Fruit fly (Drosophila melanogaster) whole organism, prepupa: ENCODE results near the gene meso18E.

ENCODE experiments used
- CG10669 ChIP-seq: fragments of 200-800 bp; sonication (Bioruptor generic); optimal IDR thresholded peaks from 3 replicates; lab custom pipeline; 2018; ENCODE audit warnings: missing biosample characterization, mild to moderate bottlenecking, missing genetic modification characterization, moderate library complexity
- CG11762 ChIP-seq: fragments of 200-800 bp; sonication (Bioruptor generic); optimal IDR thresholded peaks from 3 replicates; lab custom pipeline; 2016; ENCODE audit warnings: missing biosample characterization, missing genetic modification characterization; ENCODE audit not compliant: insufficient read depth
- CG15336 ChIP-seq: fragments of 200-800 bp; sonication (Bioruptor generic); IDR thresholded peaks from 2 replicates; pipeline ENCODE4 v1.3.6; 2022; ENCODE audit warnings: missing biosample characterization, missing genetic modification characterization
- CG1621 ChIP-seq: fragments of 200-800 bp; sonication (Bioruptor generic); optimal IDR thresholded peaks from 3 replicates; lab custom pipeline; 2018; ENCODE audit warnings: missing biosample characterization, mild to moderate bottlenecking, missing genetic modification characterization
- CG3032 ChIP-seq: fragments of 200-800 bp; optimal IDR thresholded peaks from 2 replicates; lab custom pipeline; 2019; ENCODE audit warnings: missing biosample characterization, mild to moderate bottlenecking, missing genetic modification characterization, moderate library complexity
- CG32006 ChIP-seq: fragments of 200-800 bp; sonication (Bioruptor generic); optimal IDR thresholded peaks from 3 replicates; lab custom pipeline; 2017; ENCODE audit warnings: missing biosample characterization, mild to moderate bottlenecking, missing genetic modification characterization
- CG34406 ChIP-seq: fragments of 200-800 bp; sonication (Bioruptor generic); optimal IDR thresholded peaks from 3 replicates; lab custom pipeline; 2016; ENCODE audit warnings: missing biosample characterization, missing genetic modification characterization
- CG3919 ChIP-seq: fragments of 200-800 bp; sonication (Bioruptor generic); optimal IDR thresholded peaks from 3 replicates; lab custom pipeline; 2016; ENCODE audit warnings: missing biosample characterization, missing genetic modification characterization
- CG6163 ChIP-seq: fragments of 200-800 bp; sonication (Bioruptor generic); IDR thresholded peaks from 3 replicates; pipeline ENCODE4 v1.3.6; 2022; ENCODE audit warnings: missing biosample characterization, missing genetic modification characterization
- CG6808 ChIP-seq: fragments of 200-800 bp; sonication (Bioruptor generic); optimal IDR thresholded peaks from 3 replicates; lab custom pipeline; 2017; ENCODE audit warnings: missing biosample characterization, missing genetic modification characterization, mild to moderate bottlenecking, moderate library complexity, missing genetic modification reagents
- CG6854 ChIP-seq: fragments of 200-800 bp; sonication (Bioruptor generic); optimal IDR thresholded peaks from 2 replicates; lab custom pipeline; 2017; ENCODE audit warnings: missing biosample characterization, mild to moderate bottlenecking, missing genetic modification characterization
- CG8119 ChIP-seq: fragments of 200-800 bp; sonication (Bioruptor generic); IDR thresholded peaks from 3 replicates; pipeline ENCODE4 v1.3.6; 2022; ENCODE audit warnings: missing biosample characterization, missing genetic modification characterization
- CG8632 ChIP-seq: fragments of 200-800 bp; sonication (Bioruptor generic); optimal IDR thresholded peaks from 3 replicates; lab custom pipeline; 2016; ENCODE audit warnings: missing biosample characterization, missing genetic modification characterization
- CG9139 ChIP-seq: fragments of 200-800 bp; sonication (Bioruptor generic); optimal IDR thresholded peaks from 3 replicates; lab custom pipeline; 2017; ENCODE audit warnings: missing biosample characterization, mild to moderate bottlenecking, missing genetic modification characterization
- Eip78C ChIP-seq: fragments of 200-800 bp; sonication (Bioruptor generic); peaks from one replicate; lab custom pipeline; 2016; ENCODE audit warnings: missing biosample characterization, missing genetic modification characterization
- Ets21C ChIP-seq: fragments of 200-800 bp; sonication (Bioruptor generic); optimal IDR thresholded peaks from 3 replicates; lab custom pipeline; 2016; ENCODE audit warnings: missing biosample characterization, missing genetic modification characterization
- Ets96B ChIP-seq: fragments of 200-800 bp; optimal IDR thresholded peaks from 2 replicates; lab custom pipeline; 2019; ENCODE audit warnings: missing biosample characterization, mild to moderate bottlenecking, missing genetic modification characterization, moderate library complexity
- Hr38 ChIP-seq: sonication (Bioruptor generic); optimal IDR thresholded peaks from 2 replicates; lab custom pipeline; 2016; ENCODE audit warnings: missing biosample characterization, missing genetic modification characterization
- Lpt ChIP-seq: fragments of 200-800 bp; sonication (Bioruptor generic); optimal IDR thresholded peaks from 3 replicates; lab custom pipeline; 2016; ENCODE audit warnings: missing biosample characterization, missing genetic modification characterization
- Sox102F ChIP-seq: fragments of 200-800 bp; sonication (Bioruptor generic); optimal IDR thresholded peaks from 2 replicates; lab custom pipeline; 2016; ENCODE audit warnings: missing biosample characterization, mild to moderate bottlenecking, missing genetic modification characterization
- achi ChIP-seq: fragments of 200-800 bp; sonication (Bioruptor generic); optimal IDR thresholded peaks from 3 replicates; lab custom pipeline; 2016; ENCODE audit warnings: missing biosample characterization, missing genetic modification characterization
- dac ChIP-seq: fragments of 200-800 bp; sonication (Bioruptor generic); optimal IDR thresholded peaks from 2 replicates; lab custom pipeline; 2017; ENCODE audit warnings: missing biosample characterization, mild to moderate bottlenecking, missing genetic modification characterization
- dsx ChIP-seq: fragments of 200-800 bp; optimal IDR thresholded peaks from 3 replicates; lab custom pipeline; 2019; ENCODE audit warnings: missing biosample characterization, mild to moderate bottlenecking, missing genetic modification characterization, moderate library complexity; ENCODE audit not compliant: poor library complexity, severe bottlenecking
- eg ChIP-seq: fragments of 200-800 bp; sonication (Bioruptor generic); IDR thresholded peaks from 3 replicates; pipeline ENCODE4 v1.3.6; 2022; ENCODE audit warnings: missing biosample characterization, missing genetic modification characterization
- esn ChIP-seq: fragments of 200-800 bp; sonication (Bioruptor generic); optimal IDR thresholded peaks from 2 replicates; lab custom pipeline; 2016; ENCODE audit warnings: missing biosample characterization, mild to moderate bottlenecking, missing genetic modification characterization, moderate library complexity
- fd85E ChIP-seq: fragments of 200-800 bp; sonication (Bioruptor generic); optimal IDR thresholded peaks from 3 replicates; lab custom pipeline; 2016; ENCODE audit warnings: missing biosample characterization, missing genetic modification characterization
- fkh ChIP-seq: fragments of 200-800 bp; sonication (Bioruptor generic); optimal IDR thresholded peaks from 3 replicates; lab custom pipeline; 2017; ENCODE audit warnings: missing biosample characterization, mild to moderate bottlenecking, missing genetic modification characterization, moderate library complexity
- pdm3 ChIP-seq: fragments of 200-800 bp; sonication (Bioruptor generic); optimal IDR thresholded peaks from 3 replicates; lab custom pipeline; 2016; ENCODE audit warnings: missing biosample characterization, missing genetic modification characterization
- salr ChIP-seq, 2 experiments: fragments of 200-800 bp; sonication (Bioruptor generic); optimal IDR thresholded peaks; 3 replicates each; lab custom pipeline; 2016 to 2018; ENCODE audit warnings: missing biosample characterization in 2 of 2, missing genetic modification characterization in 2 of 2, mild to moderate bottlenecking in 1 of 2
- svp ChIP-seq: fragments of 200-800 bp; sonication (Bioruptor generic); peaks from one replicate; lab custom pipeline; 2016; ENCODE audit warnings: missing biosample characterization, missing genetic modification characterization
- topi ChIP-seq: fragments of 200-800 bp; sonication (Bioruptor generic); optimal IDR thresholded peaks from 3 replicates; lab custom pipeline; 2016; ENCODE audit warnings: missing biosample characterization, missing genetic modification characterization
- vri ChIP-seq: fragments of 200-800 bp; sonication (Bioruptor generic); optimal IDR thresholded peaks from 3 replicates; lab custom pipeline; 2016; ENCODE audit warnings: missing biosample characterization, mild to moderate bottlenecking, missing genetic modification characterization

The meso18E gene

DNA sequence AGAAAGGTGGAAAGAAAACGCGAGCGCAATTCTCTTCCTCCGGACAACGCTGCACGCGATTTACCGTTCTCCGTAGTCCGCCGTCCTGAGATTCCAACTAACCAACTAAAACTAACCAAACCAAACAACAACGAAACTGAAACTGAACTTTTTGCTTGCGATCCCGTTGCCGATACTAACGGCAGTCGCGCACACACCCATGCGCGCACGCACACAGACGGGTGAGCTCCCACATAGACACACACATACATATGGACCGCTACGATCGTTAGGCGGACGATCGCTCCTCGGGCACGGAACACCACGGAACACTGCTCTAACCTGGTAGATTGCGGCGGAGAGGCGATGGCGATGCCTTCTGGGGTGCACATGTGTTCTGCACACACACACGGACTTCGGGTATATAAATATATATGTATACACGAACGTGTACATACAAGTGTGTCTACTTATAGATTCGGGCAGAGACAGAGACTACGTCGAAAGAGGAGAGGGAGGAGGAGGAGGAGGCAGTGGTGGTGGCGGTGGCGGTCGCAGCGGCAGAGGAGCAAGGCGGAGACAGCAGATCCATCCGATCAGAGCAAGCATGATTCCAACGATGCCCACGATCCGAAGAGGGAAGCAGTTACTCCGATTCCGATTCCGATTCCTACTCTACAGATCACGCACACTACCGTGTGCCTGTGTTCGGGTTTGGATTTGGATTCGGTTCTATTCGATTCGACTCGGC is at the start of gene meso18E:
TSS of gene meso18E (minus strand) at position 148 of the 730 bp plus-strand sequence.
- TF ChIP-seq topi (no peak), eg (GFP tag; lab: Robert Waterston, UW) (0 out of 3 replicates have a peak, but pooled peaks have one; percentile 7), CG3919 (GFP tag; lab: Kevin White, UChicago) (no peak), Lpt (no peak), svp (GFP tag; lab: Kevin White, UChicago) (peak; percentile 79), Eip78C (GFP tag; lab: Kevin White, UChicago) (peak; percentile 40), CG8632 (GFP tag; lab: Kevin White, UChicago) (no peak), CG6854 (GFP tag; lab: Kevin White, UChicago) (no peak), pdm3 (GFP tag; lab: Kevin White, UChicago) (no peak), salr (GFP tag; optimal IDR thresholded peaks at IDR 0.05; lab: Kevin White, UChicago) (no peak), fkh (GFP tag; lab: Kevin White, UChicago) (no peak), CG1621 (tag; lab: Kevin White, UChicago) (no peak), fd85E (GFP tag; lab: Kevin White, UChicago) (no peak), Ets21C (no peak), achi (GFP tag; lab: Kevin White, UChicago) (no peak), CG11762 (GFP tag; lab: Kevin White, UChicago) (no peak), Hr38 (GFP tag; lab: Kevin White, UChicago) (no peak)

DNA sequence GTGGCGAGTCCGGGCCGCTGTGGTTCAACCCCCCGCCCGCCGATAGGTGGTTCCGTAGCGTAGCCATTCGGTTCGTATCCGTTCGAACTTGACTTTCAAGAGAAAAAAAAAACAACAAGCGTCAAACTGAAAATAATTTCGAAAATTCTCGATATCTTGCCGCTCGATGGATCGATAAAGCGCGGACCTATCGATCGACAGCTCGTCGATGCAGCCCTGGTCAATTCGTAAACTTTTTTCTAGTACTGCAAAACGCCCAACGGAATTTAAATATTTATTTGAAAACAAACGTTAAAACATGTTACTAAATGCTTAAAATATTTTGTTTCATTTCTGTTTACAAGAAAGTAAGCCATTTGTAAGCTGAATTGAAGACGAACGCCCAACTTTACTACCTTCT is 49.3 kb upstream of the meso18E start:
- TF ChIP-seq Eip78C (GFP tag; lab: Kevin White, UChicago), result peak; percentile 55
- no peak for TF ChIP-seq CG10669 (GFP tag; lab: Kevin White, UChicago)
- TF ChIP-seq CG6808, result no peak
- peak; percentile 9 for TF ChIP-seq esn

DNA sequence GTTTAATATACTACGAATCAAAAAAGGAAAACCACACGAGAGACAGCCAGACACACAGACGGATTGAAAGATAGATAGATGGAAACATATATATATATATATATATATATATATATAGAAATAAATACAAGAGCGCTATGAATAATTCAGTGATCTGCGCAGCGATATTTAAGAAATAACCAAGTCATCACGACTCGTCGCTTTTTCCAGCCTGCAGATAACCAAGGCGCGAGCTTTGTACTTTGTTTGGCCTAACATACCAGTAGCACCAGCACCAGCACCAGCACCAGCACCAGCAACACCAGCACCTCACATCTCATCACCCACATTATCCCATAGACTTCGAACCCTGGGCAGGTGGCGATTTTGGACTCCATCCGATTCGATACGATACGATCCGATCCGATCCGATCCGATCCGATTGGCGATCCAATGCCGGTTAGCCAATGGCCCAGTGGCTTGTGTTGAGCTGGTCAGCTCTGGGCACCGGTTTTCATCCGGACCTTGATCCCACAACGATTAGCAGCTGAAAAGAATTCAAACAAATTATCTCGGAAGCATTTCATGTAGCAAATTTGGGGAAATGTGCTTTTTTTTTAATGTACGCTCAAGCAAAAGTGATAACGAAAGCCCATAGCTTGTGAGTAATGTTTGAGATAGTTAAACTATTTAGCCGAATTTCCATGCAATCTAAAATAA is 42.0 kb upstream of the meso18E start:
- no peak for TF ChIP-seq CG10669 (GFP tag; lab: Kevin White, UChicago)
- no peak for TF ChIP-seq Ets96B (tag; lab: Kevin White, UChicago)
- no peak for TF ChIP-seq dsx (GFP tag; lab: Kevin White, UChicago)
- no peak for TF ChIP-seq Ets21C
- TF ChIP-seq dac (GFP tag; lab: Kevin White, UChicago), result no peak
- TF ChIP-seq CG32006 (GFP tag; lab: Kevin White, UChicago), result no peak
- TF ChIP-seq CG11762 (GFP tag; lab: Kevin White, UChicago), result no peak
- TF ChIP-seq svp (GFP tag; lab: Kevin White, UChicago), result no peak
- no peak for TF ChIP-seq CG9139 (GFP tag; lab: Kevin White, UChicago)
- no peak for TF ChIP-seq Sox102F
- TF ChIP-seq CG8119 (GFP tag; lab: Robert Waterston, UW), result no peak
- no peak for TF ChIP-seq CG6163 (GFP tag; lab: Robert Waterston, UW)
- TF ChIP-seq CG6854 (GFP tag; lab: Kevin White, UChicago), result no peak
- no peak for TF ChIP-seq vri (GFP tag; lab: Kevin White, UChicago)
- no peak for TF ChIP-seq fkh (GFP tag; lab: Kevin White, UChicago)

DNA sequence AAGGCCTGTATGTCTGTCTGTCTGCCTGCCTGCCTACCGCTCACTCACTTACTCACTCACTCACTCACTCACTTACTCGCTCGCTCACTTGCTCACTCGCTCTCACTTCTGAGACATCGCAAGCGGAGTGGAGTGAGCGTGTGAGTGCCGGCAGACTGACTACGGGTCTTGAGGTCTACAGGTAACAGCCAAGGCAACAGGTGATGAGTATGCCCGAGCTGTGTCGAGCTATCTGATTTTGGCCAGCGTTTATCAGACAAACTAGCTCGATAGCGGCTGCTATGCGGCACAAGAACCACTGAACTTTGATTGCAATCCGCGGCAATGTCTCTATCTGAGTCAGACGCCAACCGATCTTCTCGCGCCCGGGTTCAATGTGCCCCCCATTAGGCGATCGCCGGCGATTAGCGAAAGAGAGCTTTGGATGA is 41.3 kb upstream of the meso18E start:
- TF ChIP-seq svp (GFP tag; lab: Kevin White, UChicago) (peak; percentile 73), CG3032 (tag; lab: Kevin White, UChicago) (no peak), Eip78C (GFP tag; lab: Kevin White, UChicago) (peak; percentile 23), CG15336 (GFP tag; lab: Robert Waterston, UW) (no peak), CG34406 (GFP tag; lab: Kevin White, UChicago) (no peak)
- TF ChIP-seq, all 60 proteins: peak for 2
